Worm (Caenorhabditis elegans): Measurements from ENCODE around the gene lit-1.

- TF ChIP-seq rnt-1 (tag; optimal IDR thresholded peaks at IDR 0.05): no peak
- TF ChIP-seq fkh-10 (GFP tag; optimal IDR thresholded peaks at IDR 0.05): no peak
These were observed 53.9 kb downstream of the lit-1 start, which contains the start of gene toca-2 for ce11 chrIII:13755689-13756088.

Data from whole organism, L1 larva.